Fruit fly (Drosophila melanogaster) whole organism, prepupa: ENCODE results near the gene Indy.

Source experiments
- Blimp-1 ChIP-seq: fragments of 200-800 bp; sonication (Bioruptor generic); optimal IDR thresholded peaks from 3 replicates; lab custom pipeline; 2017; ENCODE audit warnings: missing biosample characterization, missing genetic modification characterization, mild to moderate bottlenecking, moderate library complexity, missing genetic modification reagents
- CG11902 ChIP-seq: fragments of 200-800 bp; sonication (Bioruptor generic); optimal IDR thresholded peaks from 3 replicates; lab custom pipeline; 2016; ENCODE audit warnings: missing biosample characterization, missing genetic modification characterization
- CG6808 ChIP-seq: fragments of 200-800 bp; sonication (Bioruptor generic); optimal IDR thresholded peaks from 3 replicates; lab custom pipeline; 2017; ENCODE audit warnings: missing biosample characterization, missing genetic modification characterization, mild to moderate bottlenecking, moderate library complexity, missing genetic modification reagents
- CG8119 ChIP-seq: fragments of 200-800 bp; sonication (Bioruptor generic); IDR thresholded peaks from 3 replicates; pipeline ENCODE4 v1.3.6; 2022; ENCODE audit warnings: missing biosample characterization, missing genetic modification characterization
- CG8632 ChIP-seq: fragments of 200-800 bp; sonication (Bioruptor generic); optimal IDR thresholded peaks from 3 replicates; lab custom pipeline; 2016; ENCODE audit warnings: missing biosample characterization, missing genetic modification characterization
- Met ChIP-seq: fragments of 200-800 bp; sonication (Bioruptor generic); optimal IDR thresholded peaks from 3 replicates; lab custom pipeline; 2016; ENCODE audit warnings: missing biosample characterization, missing genetic modification characterization
- svp ChIP-seq: fragments of 200-800 bp; sonication (Bioruptor generic); peaks from one replicate; lab custom pipeline; 2016; ENCODE audit warnings: missing biosample characterization, missing genetic modification characterization

DNA sequence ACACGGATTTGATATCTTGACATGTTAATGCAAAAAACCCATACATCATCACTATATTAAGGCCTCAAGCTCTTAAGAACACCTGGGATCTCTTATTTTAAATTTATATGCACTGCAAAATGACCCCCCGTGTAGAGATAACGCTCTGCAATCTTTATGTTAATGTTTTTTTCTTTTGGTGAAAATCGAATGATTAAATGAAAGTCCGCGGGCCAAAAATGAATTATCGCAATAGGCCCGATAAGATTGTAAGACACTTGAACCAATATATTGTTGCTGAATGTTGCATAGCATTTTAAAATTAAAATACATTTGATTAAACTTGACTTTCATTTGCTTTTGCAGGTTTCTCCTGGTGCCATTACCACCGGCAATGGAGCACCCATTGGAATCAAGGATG lies 20.1 kb downstream of the Indy start:
- TF ChIP-seq CG8119: no peak
- no peak for TF ChIP-seq Met
- TF ChIP-seq Blimp-1 (GFP tag; lab: Kevin White, UChicago): no peak
- no peak for TF ChIP-seq CG8632 (GFP tag; lab: Kevin White, UChicago)
- no peak for TF ChIP-seq CG6808 (GFP tag; lab: Kevin White, UChicago)
- TF ChIP-seq svp (GFP tag; lab: Kevin White, UChicago): peak; percentile 94
- no peak for TF ChIP-seq CG11902 (GFP tag; lab: Kevin White, UChicago)
